Fruit fly (Drosophila melanogaster): ENCODE results near the gene brk.

Gene brk

DNA sequence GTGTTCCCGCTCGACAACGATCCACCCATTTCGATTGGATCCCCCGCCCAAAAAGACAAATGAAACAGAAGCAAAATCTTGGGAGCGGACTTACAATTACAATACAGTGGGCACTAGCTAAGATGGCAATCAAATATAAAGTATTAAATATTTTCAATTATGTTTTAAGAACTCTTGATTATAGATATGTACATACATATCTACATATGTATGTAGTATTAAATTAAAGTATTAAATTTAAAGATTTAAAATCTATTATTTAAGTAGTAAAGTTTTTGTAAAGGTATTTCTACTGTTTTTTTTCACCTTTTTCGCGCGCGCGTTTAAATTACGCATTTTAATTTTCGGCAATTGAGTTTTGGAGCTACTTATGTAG lies 27.1 kb downstream of the brk start (continued):
- TF ChIP-seq Fer3 (tag; optimal IDR thresholded peaks at IDR 0.05), result peak; percentile 77
- no peak for TF ChIP-seq Mes4 (GFP tag; optimal IDR thresholded peaks at IDR 0.05)
- TF ChIP-seq sna (GFP tag; IDR thresholded peaks at IDR 0.05; ENCODE audit: partially characterized antibody), result no peak
- 0 out of 3 replicates have a peak, but pooled peaks have one; percentile 66 for TF ChIP-seq CG2889 (GFP tag; IDR thresholded peaks at IDR 0.05)
- no peak for TF ChIP-seq schlank (tag; optimal IDR thresholded peaks at IDR 0.05)
- no peak for TF ChIP-seq ems (GFP tag; optimal IDR thresholded peaks at IDR 0.05)
- peak; percentile 83 for TF ChIP-seq lab (GFP tag; optimal IDR thresholded peaks at IDR 0.05)
- no peak for TF ChIP-seq tna (GFP tag; IDR thresholded peaks at IDR 0.05; ENCODE audit: partially characterized antibody)
- peak; percentile 92 for TF ChIP-seq CG18262 (tag; optimal IDR thresholded peaks at IDR 0.05)
- TF ChIP-seq Ptx1 (GFP tag; IDR thresholded peaks at IDR 0.05), result peak; percentile 86
- no peak for TF ChIP-seq H15 (GFP tag; IDR thresholded peaks at IDR 0.05)
- TF ChIP-seq CG43689 (GFP tag; IDR thresholded peaks at IDR 0.05), result no peak
- TF ChIP-seq CG31388 (GFP tag; optimal IDR thresholded peaks at IDR 0.05), result peak; percentile 27
- TF ChIP-seq Adf1 (GFP tag; IDR thresholded peaks at IDR 0.05), result no peak
- TF ChIP-seq CG34422 (GFP tag; IDR thresholded peaks at IDR 0.05), result peak; percentile 53; the same call in 2 of the 3 replicates
- peak; percentile 61 for TF ChIP-seq HmgZ (tag; optimal IDR thresholded peaks at IDR 0.05)
- TF ChIP-seq Gug (GFP tag; IDR thresholded peaks at IDR 0.05), result peak; percentile 48; the same call in 2 of the 4 replicates
- TF ChIP-seq NFAT (GFP tag; IDR thresholded peaks at IDR 0.05), result peak; percentile 49; the same call in 1 of the 2 replicates
- TF ChIP-seq Blimp-1 (GFP tag; optimal IDR thresholded peaks at IDR 0.05), result peak; percentile 81
- peak; percentile 53 for TF ChIP-seq tin (GFP tag; optimal IDR thresholded peaks at IDR 0.05)
- no peak for TF ChIP-seq CG12236 (GFP tag; optimal IDR thresholded peaks at IDR 0.05)
- TF ChIP-seq Hr78 (GFP tag; optimal IDR thresholded peaks at IDR 0.05), result peak in 1 of 2 experiments; percentile 49
- no peak for TF ChIP-seq CG6791 (GFP tag; IDR thresholded peaks at IDR 0.05; ENCODE audit: partially characterized antibody)
- TF ChIP-seq z (GFP tag; IDR thresholded peaks at IDR 0.05), result no peak
- TF ChIP-seq br (optimal IDR thresholded peaks at IDR 0.05), result no peak
- no peak for TF ChIP-seq da (GFP tag; optimal IDR thresholded peaks at IDR 0.05)
- no peak for TF ChIP-seq sens (GFP tag)
- peak; percentile 39; the same call in 1 of the 2 replicates for TF ChIP-seq CG4404 (GFP tag; IDR thresholded peaks at IDR 0.05)
- no peak for TF ChIP-seq CG8944 (GFP tag; optimal IDR thresholded peaks at IDR 0.05)
- no peak for TF ChIP-seq Lim3 (GFP tag; IDR thresholded peaks at IDR 0.05)
- TF ChIP-seq ttk (GFP tag; IDR thresholded peaks at IDR 0.05), result peak; percentile 48; the same call in 1 of the 2 replicates
- TF ChIP-seq GATAe (GFP tag; conservative IDR thresholded peaks at IDR 0.05), result no peak; the same call in 1 of the 2 replicates
- no peak for TF ChIP-seq p53 (GFP tag; optimal IDR thresholded peaks at IDR 0.05)
- peak in 1 of 2 experiments; percentile 85 for TF ChIP-seq Eip74EF (GFP tag; optimal IDR thresholded peaks at IDR 0.05)
- peak; percentile 16 for TF ChIP-seq slou (GFP tag; optimal IDR thresholded peaks at IDR 0.05)
- no peak for TF ChIP-seq Dip3 (GFP tag; optimal IDR thresholded peaks at IDR 0.05)
- no peak for TF ChIP-seq emc (GFP tag; optimal IDR thresholded peaks at IDR 0.05)
- TF ChIP-seq CG1832 (GFP tag; optimal IDR thresholded peaks at IDR 0.05), result no peak
- peak; percentile 76 for TF ChIP-seq CG10147 (GFP tag; optimal IDR thresholded peaks at IDR 0.05)
- no peak for TF ChIP-seq NC2β (GFP tag; optimal IDR thresholded peaks at IDR 0.05)
- TF ChIP-seq dm (GFP tag; optimal IDR thresholded peaks at IDR 0.05), result no peak
- TF ChIP-seq TFAM (GFP tag; optimal IDR thresholded peaks at IDR 0.05), result no peak
- no peak for TF ChIP-seq MESR4 (GFP tag; optimal IDR thresholded peaks at IDR 0.05)
- peak; percentile 37; the same call in 1 of the 2 replicates for TF ChIP-seq MBD-R2 (GFP tag; IDR thresholded peaks at IDR 0.05)
- TF ChIP-seq CG33213 (GFP tag; optimal IDR thresholded peaks at IDR 0.05), result no peak
- TF ChIP-seq HLHmδ (GFP tag; optimal IDR thresholded peaks at IDR 0.05), result no peak
- TF ChIP-seq peb (GFP tag; IDR thresholded peaks at IDR 0.05), result peak; percentile 38; the same call in 1 of the 2 replicates
- TF ChIP-seq yki (optimal IDR thresholded peaks at IDR 0.05), result no peak
- 0 out of 2 replicates have a peak, but pooled peaks have one; percentile 24 for TF ChIP-seq seq (GFP tag; IDR thresholded peaks at IDR 0.05)
- TF ChIP-seq Xrp1 (GFP tag; IDR thresholded peaks at IDR 0.05), result peak; percentile 80
- TF ChIP-seq CG7839 (tag; optimal IDR thresholded peaks at IDR 0.05), result peak; percentile 87
- TF ChIP-seq CG14965 (GFP tag; optimal IDR thresholded peaks at IDR 0.05; ENCODE audit: borderline replicate concordance), result no peak
